Worm (Caenorhabditis elegans) whole organism, young adult: ENCODE measurements around the gene F49C5.10.

Source experiments
- T26A5.8 ChIP-seq: sonication (generic microtip); optimal IDR thresholded peaks from 2 replicates; lab custom pipeline; 2016; ENCODE audit warnings: missing genetic modification characterization, missing compliant biosample characterization
- akir-1 ChIP-seq: fragments of 200-800 bp; sonication (Bioruptor generic); optimal IDR thresholded peaks from 2 replicates; lab custom pipeline; 2018; ENCODE audit warnings: mild to moderate bottlenecking, missing genetic modification characterization, moderate library complexity, missing compliant biosample characterization
- ama-1 ChIP-seq, 3 experiments: fragments of 150-350 bp in 1 of 3; sonication (generic microtip) in 2 of 3; optimal IDR thresholded peaks; 2 replicates each; lab custom pipeline; 2014 to 2018; ENCODE audit warnings: missing biosample characterization in 2 of 3, missing genetic modification characterization in 2 of 3, missing genetic modification reagents in 2 of 3
- aptf-3 ChIP-seq: fragments of 200-800 bp; sonication (Bioruptor generic); IDR thresholded peaks from 2 replicates; pipeline ENCODE4 v1.3.6; 2022; ENCODE audit warnings: missing genetic modification characterization, missing compliant biosample characterization
- attf-3 ChIP-seq: fragments of 200-800 bp; sonication (Bioruptor generic); conservative IDR thresholded peaks from 2 replicates; pipeline ENCODE4 v1.3.6; 2022; ENCODE audit warnings: missing genetic modification reagents, missing genetic modification characterization, missing compliant biosample characterization
- ceh-79 ChIP-seq: sonication (generic microtip); optimal IDR thresholded peaks from 2 replicates; lab custom pipeline; 2017; ENCODE audit warnings: mild to moderate bottlenecking, missing genetic modification characterization, missing compliant biosample characterization
- chd-7 ChIP-seq: sonication (generic microtip); optimal IDR thresholded peaks from 2 replicates; lab custom pipeline; 2016; ENCODE audit warnings: mild to moderate bottlenecking, missing genetic modification characterization, moderate library complexity, missing compliant biosample characterization
- hsf-1 ChIP-seq: fragments of 200-800 bp; sonication (Bioruptor generic); IDR thresholded peaks from 2 replicates; pipeline ENCODE4 v1.3.6; 2022; ENCODE audit warnings: missing genetic modification reagents, missing genetic modification characterization, missing compliant biosample characterization
- lag-1 ChIP-seq: fragments of 200-800 bp; sonication (Bioruptor generic); IDR thresholded peaks from 2 replicates; pipeline ENCODE4 v1.3.6; 2022; ENCODE audit warnings: missing genetic modification reagents, missing genetic modification characterization, missing compliant biosample characterization
- lsy-27 ChIP-seq: sonication (generic microtip); optimal IDR thresholded peaks from 2 replicates; lab custom pipeline; 2017; ENCODE audit warnings: missing genetic modification characterization, mild to moderate bottlenecking, missing compliant biosample characterization, antibody characterized with exemption, missing genotype, borderline replicate concordance; ENCODE audit not compliant: insufficient read depth
- mxl-1 ChIP-seq: sonication (generic microtip); optimal IDR thresholded peaks from 2 replicates; lab custom pipeline; 2016; ENCODE audit warnings: missing genetic modification characterization, missing compliant biosample characterization
- rpc-1 ChIP-seq, 2 experiments: fragments of 150-350 bp in 1 of 2; sonication (generic microtip) in 1 of 2; optimal IDR thresholded peaks; 2 replicates each; lab custom pipeline; 2014 to 2018; ENCODE audit warnings: missing biosample characterization in 1 of 2, missing genetic modification characterization in 1 of 2, missing genetic modification reagents in 1 of 2, missing genotype in 1 of 2
- tlf-1 ChIP-seq: fragments of 200-800 bp; sonication (Bioruptor generic); optimal IDR thresholded peaks from 2 replicates; lab custom pipeline; 2018; ENCODE audit warnings: mild to moderate bottlenecking, missing genetic modification characterization, missing compliant biosample characterization
- unc-62 ChIP-seq: fragments of 150-350 bp; optimal IDR thresholded peaks from 2 replicates; lab custom pipeline; 2014; ENCODE audit warnings: missing biosample characterization, missing genetic modification reagents, missing genetic modification characterization

DNA sequence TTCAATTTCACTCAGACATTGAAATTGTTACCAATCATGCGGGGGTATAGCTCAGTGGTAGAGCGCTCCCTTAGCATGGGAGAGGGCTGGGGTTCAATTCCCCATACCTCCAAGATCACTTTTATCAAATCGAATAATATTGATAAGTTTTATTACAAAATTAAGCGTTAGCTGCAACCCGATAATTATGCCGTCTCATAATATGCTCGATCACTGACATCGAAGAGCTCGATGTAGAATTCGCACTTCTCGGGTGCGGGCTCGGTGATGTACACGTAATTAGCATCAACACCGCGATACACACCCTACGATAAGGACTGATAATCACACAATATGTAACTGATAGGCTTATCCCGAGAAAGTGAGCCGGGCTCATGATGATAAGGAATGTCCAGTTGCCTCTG, 4.0 kb upstream of the F49C5.10 start:
- TF ChIP-seq lag-1 (GFP tag; lab: Robert Waterston, UW) (no peak), chd-7 (tag; lab: Kevin White, UChicago) (no peak), attf-3 (no peak), unc-62 (GFP tag; lab: Kevin White, UChicago) (no peak), ama-1 (optimal IDR thresholded peaks at IDR 0.05; lab: Kevin White, UChicago) (no peak), ama-1 (GFP tag; optimal IDR thresholded peaks at IDR 0.05; lab: Kevin White, UChicago) (no peak), rpc-1 (optimal IDR thresholded peaks at IDR 0.05; lab: Kevin White, UChicago) (peak; percentile 62), rpc-1 (tag; optimal IDR thresholded peaks at IDR 0.05; lab: Kevin White, UChicago) (peak; percentile 84), mxl-1 (tag; lab: Kevin White, UChicago) (peak; percentile 34), lsy-27 (no peak), akir-1 (GFP tag; lab: Kevin White, UChicago) (no peak), tlf-1 (no peak), aptf-3 (GFP tag; lab: Robert Waterston, UW) (no peak), T26A5.8 (tag; lab: Kevin White, UChicago) (no peak), hsf-1 (GFP tag; lab: Robert Waterston, UW) (no peak), ceh-79 (tag; lab: Kevin White, UChicago) (no peak)
